Fruit fly (Drosophila melanogaster) whole organism, embryonic: Measurements from ENCODE around the gene Nmdar1.
A peak's percentile ranks its signal among the peaks of the same experiment; 100 is the strongest.

Experiments used
- Aef1 ChIP-seq: fragments of 200-800 bp; sonication (Bioruptor generic); IDR thresholded peaks from 3 replicates; pipeline ENCODE4 v1.3.6; 2022; ENCODE audit warnings: missing biosample characterization, missing genetic modification characterization
- Antp ChIP-seq: fragments of 200-800 bp; sonication (Bioruptor generic); optimal IDR thresholded peaks from 3 replicates; lab custom pipeline; 2016; ENCODE audit warnings: missing biosample characterization, missing genetic modification characterization
- Bdp1 ChIP-seq: fragments of 200-800 bp; sonication (Bioruptor generic); optimal IDR thresholded peaks from 3 replicates; lab custom pipeline; 2016; ENCODE audit warnings: missing biosample characterization, missing genetic modification characterization
- CG10366 ChIP-seq: fragments of 200-800 bp; sonication (Bioruptor generic); IDR thresholded peaks from 2 replicates; pipeline ENCODE4 v1.3.6; 2022; ENCODE audit warnings: missing biosample characterization, missing genetic modification characterization
- CG12155 ChIP-seq: fragments of 200-800 bp; sonication (Bioruptor generic); optimal IDR thresholded peaks from 3 replicates; lab custom pipeline; 2016; ENCODE audit warnings: missing biosample characterization, missing genetic modification characterization
- CG12659 ChIP-seq: fragments of 200-800 bp; sonication (Bioruptor generic); optimal IDR thresholded peaks from 3 replicates; lab custom pipeline; 2017; ENCODE audit warnings: mild to moderate bottlenecking, missing biosample characterization, missing genetic modification reagents, missing genetic modification characterization
- CG12942 ChIP-seq: fragments of 200-800 bp; sonication (Bioruptor generic); optimal IDR thresholded peaks from 3 replicates; lab custom pipeline; 2016; ENCODE audit warnings: missing biosample characterization, missing genetic modification characterization
- CG13624 ChIP-seq: fragments of 200-800 bp; sonication (Bioruptor generic); optimal IDR thresholded peaks from 2 replicates; lab custom pipeline; 2016; ENCODE audit warnings: missing biosample characterization, missing genetic modification characterization
- CG14441 ChIP-seq: fragments of 200-800 bp; sonication (Bioruptor generic); IDR thresholded peaks from 2 replicates; pipeline ENCODE4 v1.3.6; 2022; ENCODE audit warnings: missing biosample characterization, missing genetic modification characterization
- CG15011 ChIP-seq: fragments of 200-800 bp; sonication (Bioruptor generic); optimal IDR thresholded peaks from 3 replicates; lab custom pipeline; 2018; ENCODE audit warnings: missing biosample characterization, mild to moderate bottlenecking, missing genetic modification characterization
- CG16779 ChIP-seq: fragments of 200-800 bp; sonication (Bioruptor generic); IDR thresholded peaks from 2 replicates; pipeline ENCODE4 v1.3.6; 2022; ENCODE audit warnings: missing biosample characterization, missing genetic modification characterization
- CG16815 ChIP-seq: fragments of 200-800 bp; sonication (Bioruptor generic); optimal IDR thresholded peaks from 3 replicates; lab custom pipeline; 2017; ENCODE audit warnings: missing biosample characterization, mild to moderate bottlenecking, missing genetic modification characterization
- CG17359 ChIP-seq: fragments of 200-800 bp; sonication (Bioruptor generic); optimal IDR thresholded peaks from 3 replicates; lab custom pipeline; 2018; ENCODE audit warnings: missing biosample characterization, mild to moderate bottlenecking, missing genetic modification characterization, moderate library complexity
- CG17568 ChIP-seq: fragments of 200-800 bp; sonication (Bioruptor generic); optimal IDR thresholded peaks from 2 replicates; lab custom pipeline; 2018; ENCODE audit warnings: missing biosample characterization, mild to moderate bottlenecking, missing genetic modification characterization, moderate library complexity
- CG18476 ChIP-seq: fragments of 200-800 bp; sonication (Bioruptor generic); optimal IDR thresholded peaks from 2 replicates; lab custom pipeline; 2016; ENCODE audit warnings: missing biosample characterization, mild to moderate bottlenecking, missing genetic modification characterization
- CG18599 ChIP-seq: fragments of 200-800 bp; sonication (Bioruptor generic); optimal IDR thresholded peaks from 3 replicates; lab custom pipeline; 2017; ENCODE audit warnings: missing biosample characterization, missing genetic modification characterization, mild to moderate bottlenecking, moderate library complexity, missing genetic modification reagents
- CG2116 ChIP-seq: fragments of 200-800 bp; sonication (Bioruptor generic); optimal IDR thresholded peaks from 3 replicates; lab custom pipeline; 2018; ENCODE audit warnings: missing biosample characterization, mild to moderate bottlenecking, missing genetic modification characterization
- CG32767 ChIP-seq: fragments of 200-800 bp; sonication (Bioruptor generic); IDR thresholded peaks from 2 replicates; pipeline ENCODE4 v1.3.6; 2022; ENCODE audit warnings: missing biosample characterization, missing genetic modification characterization
- CG33213 ChIP-seq: fragments of 200-800 bp; sonication (Bioruptor generic); optimal IDR thresholded peaks from 3 replicates; lab custom pipeline; 2016; ENCODE audit warnings: missing biosample characterization, missing genetic modification characterization
- CG42726 ChIP-seq: fragments of 200-800 bp; sonication (Bioruptor generic); IDR thresholded peaks from 2 replicates; pipeline ENCODE4 v1.3.6; 2022; ENCODE audit warnings: missing biosample characterization, missing genetic modification characterization; ENCODE audit not compliant: partially characterized antibody
- CG4730 ChIP-seq: fragments of 200-800 bp; sonication (Bioruptor generic); IDR thresholded peaks from 2 replicates; pipeline ENCODE4 v1.3.6; 2022; ENCODE audit warnings: missing biosample characterization, missing genetic modification characterization
- CG4854 ChIP-seq: fragments of 200-800 bp; sonication (Bioruptor generic); optimal IDR thresholded peaks from 2 replicates; lab custom pipeline; 2016; ENCODE audit warnings: missing biosample characterization, missing genetic modification characterization, inconsistent platforms
- CG9817 ChIP-seq: fragments of 200-800 bp; sonication (Bioruptor generic); optimal IDR thresholded peaks from 2 replicates; lab custom pipeline; 2018; ENCODE audit warnings: missing biosample characterization, mild to moderate bottlenecking, missing genetic modification characterization, moderate library complexity
- Camta ChIP-seq: fragments of 200-800 bp; sonication (Bioruptor generic); optimal IDR thresholded peaks from 2 replicates; lab custom pipeline; 2016; ENCODE audit warnings: missing biosample characterization, missing genetic modification characterization
- E2f1 ChIP-seq: fragments of 200-800 bp; sonication (Bioruptor generic); IDR thresholded peaks from 2 replicates; pipeline ENCODE4 v1.3.6; 2022; ENCODE audit warnings: missing biosample characterization, missing genetic modification characterization
- Fer3 ChIP-seq: fragments of 200-800 bp; sonication (Bioruptor generic); optimal IDR thresholded peaks from 2 replicates; lab custom pipeline; 2018; ENCODE audit warnings: missing biosample characterization, mild to moderate bottlenecking, missing genetic modification characterization, moderate library complexity
- GATAe ChIP-seq: fragments of 200-800 bp; sonication (Bioruptor generic); conservative IDR thresholded peaks from 2 replicates; pipeline ENCODE4 v1.3.6; 2022; ENCODE audit warnings: missing biosample characterization, missing genetic modification characterization
- Hmx ChIP-seq: fragments of 200-800 bp; sonication (Bioruptor generic); optimal IDR thresholded peaks from 2 replicates; lab custom pipeline; 2016; ENCODE audit warnings: missing biosample characterization, missing genetic modification characterization
- Jarid2 ChIP-seq: fragments of 200-800 bp; sonication (Bioruptor generic); optimal IDR thresholded peaks from 3 replicates; lab custom pipeline; 2017; ENCODE audit warnings: mild to moderate bottlenecking, missing biosample characterization, missing genetic modification reagents, missing genetic modification characterization
- Lpt ChIP-seq: fragments of >200 bp; optimal IDR thresholded peaks from 2 replicates; lab custom pipeline; 2018; ENCODE audit warnings: missing biosample characterization, missing genetic modification characterization
- Med ChIP-seq: fragments of 200-800 bp; sonication (Bioruptor generic); peaks from one replicate; lab custom pipeline; 2016; ENCODE audit warnings: missing biosample characterization, missing genetic modification characterization, mild to moderate bottlenecking, inconsistent platforms, moderate library complexity
- NC2α ChIP-seq: fragments of 200-800 bp; sonication (Bioruptor generic); optimal IDR thresholded peaks from 2 replicates; lab custom pipeline; 2016; ENCODE audit warnings: missing biosample characterization, missing genetic modification characterization
- Neu2 ChIP-seq: fragments of 200-800 bp; sonication (Bioruptor generic); optimal IDR thresholded peaks from 3 replicates; lab custom pipeline; 2016; ENCODE audit warnings: missing biosample characterization, missing genetic modification characterization, borderline replicate concordance
- Sox100B ChIP-seq: fragments of 200-800 bp; sonication (Bioruptor generic); optimal IDR thresholded peaks from 3 replicates; lab custom pipeline; 2018; ENCODE audit warnings: missing biosample characterization, mild to moderate bottlenecking, missing genetic modification characterization
- ap ChIP-seq: fragments of 200-800 bp; sonication (Bioruptor generic); IDR thresholded peaks from 2 replicates; pipeline ENCODE4 v1.3.6; 2022; ENCODE audit warnings: missing biosample characterization, missing genetic modification characterization
- chif ChIP-seq, 2 experiments: fragments of 200-800 bp; sonication (Bioruptor generic); optimal IDR thresholded peaks; 3 replicates each; lab custom pipeline; 2016; ENCODE audit warnings: missing biosample characterization in 2 of 2, missing genetic modification characterization in 2 of 2
- crol ChIP-seq: fragments of 200-800 bp; sonication (Bioruptor generic); IDR thresholded peaks from 2 replicates; pipeline ENCODE4 v1.3.6; 2022; ENCODE audit warnings: missing biosample characterization, missing genetic modification characterization
- dmrt11E ChIP-seq: fragments of 200-800 bp; sonication (Bioruptor generic); optimal IDR thresholded peaks from 3 replicates; lab custom pipeline; 2018; ENCODE audit warnings: missing biosample characterization, mild to moderate bottlenecking, missing genetic modification characterization, moderate library complexity
- en ChIP-seq: fragments of 200-800 bp; sonication (Bioruptor generic); optimal IDR thresholded peaks from 2 replicates; lab custom pipeline; 2016; ENCODE audit warnings: missing biosample characterization, missing genetic modification characterization
- fd102C ChIP-seq: fragments of 200-800 bp; sonication (Bioruptor generic); optimal IDR thresholded peaks from 2 replicates; lab custom pipeline; 2018; ENCODE audit warnings: missing biosample characterization, mild to moderate bottlenecking, missing genetic modification characterization, moderate library complexity
- gcm ChIP-seq: fragments of 200-800 bp; sonication (Bioruptor generic); optimal IDR thresholded peaks from 2 replicates; lab custom pipeline; 2019; ENCODE audit warnings: missing biosample characterization, mild to moderate bottlenecking, missing genetic modification characterization, moderate library complexity
- gt ChIP-seq: fragments of 200-800 bp; sonication (Bioruptor generic); IDR thresholded peaks from 2 replicates; pipeline ENCODE4 v1.3.6; 2022; ENCODE audit warnings: missing biosample characterization, missing genetic modification characterization
- klu ChIP-seq: fragments of 200-800 bp; sonication (Bioruptor generic); IDR thresholded peaks from 2 replicates; pipeline ENCODE4 v1.3.6; 2022; ENCODE audit warnings: missing biosample characterization, missing genetic modification characterization
- p53 ChIP-seq: fragments of 200-800 bp; sonication (Bioruptor generic); optimal IDR thresholded peaks from 2 replicates; lab custom pipeline; 2016; ENCODE audit warnings: missing biosample characterization, missing genetic modification characterization
- peb ChIP-seq: fragments of 200-800 bp; sonication (Bioruptor generic); IDR thresholded peaks from 2 replicates; pipeline ENCODE4 v1.3.6; 2022; ENCODE audit warnings: missing biosample characterization, missing genetic modification characterization
- phol ChIP-seq: fragments of 200-800 bp; sonication (Bioruptor generic); optimal IDR thresholded peaks from 3 replicates; lab custom pipeline; 2018; ENCODE audit warnings: missing biosample characterization, mild to moderate bottlenecking, missing genetic modification characterization, moderate library complexity
- tap ChIP-seq: fragments of 200-800 bp; optimal IDR thresholded peaks from 3 replicates; lab custom pipeline; 2019; ENCODE audit warnings: missing biosample characterization, mild to moderate bottlenecking, missing genetic modification characterization, moderate library complexity
- tll ChIP-seq, 2 experiments: fragments of 200-800 bp in 1 of 2; fragments of >200 bp in 1 of 2; sonication (Bioruptor generic) in 1 of 2; optimal IDR thresholded peaks; 2 replicates each; lab custom pipeline; 2017 to 2019; ENCODE audit warnings: missing biosample characterization in 2 of 2, missing genetic modification characterization in 2 of 2, mild to moderate bottlenecking in 1 of 2, moderate library complexity in 1 of 2
- tx ChIP-seq: fragments of 200-800 bp; sonication (Bioruptor generic); optimal IDR thresholded peaks from 2 replicates; lab custom pipeline; 2016; ENCODE audit warnings: missing biosample characterization, missing genetic modification characterization
- wor ChIP-seq: fragments of 200-800 bp; sonication (Bioruptor generic); IDR thresholded peaks from 2 replicates; pipeline ENCODE4 v1.3.6; 2022; ENCODE audit warnings: missing biosample characterization, missing genetic modification characterization
- zfh1 ChIP-seq: fragments of 200-800 bp; sonication (Bioruptor generic); IDR thresholded peaks from 3 replicates; pipeline ENCODE4 v1.3.6; 2022; ENCODE audit warnings: missing biosample characterization, missing genetic modification characterization

The Nmdar1 gene

dm6 chr3R:5518627-5519026 lies 4.5 kb downstream of the Nmdar1 start (continued):
- TF ChIP-seq CG9817 (tag; lab: Kevin White, UChicago) (no peak), CG10366 (GFP tag; lab: Robert Waterston, UW) (peak; percentile 67), CG14441 (GFP tag; lab: Robert Waterston, UW) (no peak), Fer3 (tag; lab: Kevin White, UChicago) (peak; percentile 15), zfh1 (GFP tag; lab: Robert Waterston, UW) (peak; percentile 72), Aef1 (GFP tag; lab: Robert Waterston, UW) (no peak; the same call in 2 of the 3 replicates), GATAe (GFP tag; lab: Robert Waterston, UW) (no peak), en (no peak), CG18599 (GFP tag; lab: Kevin White, UChicago) (no peak), ap (GFP tag; lab: Robert Waterston, UW) (0 out of 2 replicates have a peak, but pooled peaks have one; percentile 37), phol (tag; lab: Kevin White, UChicago) (peak; percentile 64), tx (GFP tag; lab: Kevin White, UChicago) (peak; percentile 21), p53 (GFP tag; lab: Kevin White, UChicago) (no peak), Jarid2 (GFP tag; lab: Kevin White, UChicago) (peak; percentile 19), Camta (peak; percentile 1), CG4854 (GFP tag; lab: Kevin White, UChicago) (no peak), Med (GFP tag; lab: Kevin White, UChicago) (peak; percentile 93), dmrt11E (tag; lab: Kevin White, UChicago) (peak; percentile 39), chif (GFP tag; optimal IDR thresholded peaks at IDR 0.05; lab: Kevin White, UChicago) (peak in 1 of 2 experiments; percentile 56), wor (GFP tag; lab: Robert Waterston, UW) (0 out of 2 replicates have a peak, but pooled peaks have one; percentile 22), E2f1 (GFP tag; lab: Robert Waterston, UW) (no peak), CG42726 (GFP tag; lab: Robert Waterston, UW) (no peak), CG17568 (GFP tag; lab: Kevin White, UChicago) (no peak), Antp (GFP tag; lab: Kevin White, UChicago) (peak; percentile 71), CG32767 (no peak), tll (GFP tag; optimal IDR thresholded peaks at IDR 0.05; lab: Kevin White, UChicago) (no peak), fd102C (no peak), CG12155 (peak; percentile 27), CG13624 (peak; percentile 34), CG16779 (GFP tag; lab: Robert Waterston, UW) (no peak), Sox100B (no peak), CG16815 (peak; percentile 21), CG17359 (tag; lab: Kevin White, UChicago) (peak; percentile 68), CG2116 (GFP tag; lab: Kevin White, UChicago) (no peak), CG15011 (GFP tag; lab: Kevin White, UChicago) (no peak), CG4730 (GFP tag; lab: Robert Waterston, UW) (no peak), crol (GFP tag; lab: Robert Waterston, UW) (peak; percentile 31; the same call in 1 of the 2 replicates), tap (tag; lab: Kevin White, UChicago) (peak; percentile 60), CG33213 (GFP tag; lab: Kevin White, UChicago) (no peak), gcm (GFP tag; lab: Kevin White, UChicago) (peak; percentile 14), peb (GFP tag; lab: Robert Waterston, UW) (no peak), Neu2 (GFP tag; lab: Kevin White, UChicago) (no peak), gt (GFP tag; lab: Robert Waterston, UW) (no peak), CG12942 (peak; percentile 39), CG18476 (GFP tag; lab: Kevin White, UChicago) (no peak), Hmx (GFP tag; lab: Kevin White, UChicago) (no peak), Bdp1 (GFP tag; lab: Kevin White, UChicago) (peak; percentile 34), NC2α (peak; percentile 19), Lpt (GFP tag; lab: Kevin White, UChicago) (no peak), klu (GFP tag; lab: Robert Waterston, UW) (no peak), CG12659 (GFP tag; lab: Kevin White, UChicago) (peak; percentile 42)
